Worm (Caenorhabditis elegans) whole organism, young adult: ENCODE results near the gene B0222.1.

Experiments
- B0336.3 ChIP-seq: fragments of 200-800 bp; sonication (Bioruptor generic); IDR thresholded peaks from 2 replicates; pipeline ENCODE4 v1.3.6; 2022; ENCODE audit warnings: missing genetic modification characterization, missing compliant biosample characterization
- F57A8.1 ChIP-seq: fragments of 200-800 bp; sonication (Bioruptor generic); optimal IDR thresholded peaks from 2 replicates; lab custom pipeline; 2018; ENCODE audit warnings: mild to moderate bottlenecking, missing genetic modification characterization, moderate library complexity, missing compliant biosample characterization
- K12H6.12 ChIP-seq: fragments of 200-800 bp; sonication (Bioruptor generic); optimal IDR thresholded peaks from 2 replicates; lab custom pipeline; 2018; ENCODE audit warnings: mild to moderate bottlenecking, missing genetic modification characterization, missing compliant biosample characterization
- Y95B8A.8 ChIP-seq: fragments of 200-800 bp; sonication (Bioruptor generic); IDR thresholded peaks from 2 replicates; pipeline ENCODE4 v1.3.6; 2022; ENCODE audit warnings: missing genetic modification reagents, missing genetic modification characterization, missing compliant biosample characterization
- ama-1 ChIP-seq, 3 experiments: fragments of 150-350 bp in 1 of 3; sonication (generic microtip) in 2 of 3; optimal IDR thresholded peaks; 2 replicates each; lab custom pipeline; 2014 to 2018; ENCODE audit warnings: missing biosample characterization in 2 of 3, missing genetic modification characterization in 2 of 3, missing genetic modification reagents in 2 of 3
- attf-5 ChIP-seq: fragments of 200-800 bp; sonication (Bioruptor generic); optimal IDR thresholded peaks from 2 replicates; lab custom pipeline; 2018; ENCODE audit warnings: mild to moderate bottlenecking, missing genetic modification characterization, missing compliant biosample characterization
- cebp-1 ChIP-seq, 2 experiments: fragments of 200-800 bp in 1 of 2; sonication (Bioruptor generic) in 1 of 2; sonication (generic microtip) in 1 of 2; IDR thresholded peaks in 1 of 2; optimal IDR thresholded peaks in 1 of 2; 2 replicates each; pipeline versions ENCODE4 v1.3.6 to Lab custom; 2017 to 2022; ENCODE audit warnings: missing compliant biosample characterization in 2 of 2, missing genetic modification characterization in 2 of 2, mild to moderate bottlenecking in 1 of 2, missing genetic modification reagents in 1 of 2, moderate library complexity in 1 of 2
- ceh-27 ChIP-seq: fragments of 200-800 bp; sonication (Bioruptor generic); optimal IDR thresholded peaks from 2 replicates; lab custom pipeline; 2018; ENCODE audit warnings: mild to moderate bottlenecking, missing genetic modification characterization, moderate library complexity, missing compliant biosample characterization
- chd-7 ChIP-seq: sonication (generic microtip); optimal IDR thresholded peaks from 2 replicates; lab custom pipeline; 2016; ENCODE audit warnings: mild to moderate bottlenecking, missing genetic modification characterization, moderate library complexity, missing compliant biosample characterization
- egrh-3 ChIP-seq: fragments of 200-800 bp; sonication (Bioruptor generic); IDR thresholded peaks from 2 replicates; pipeline ENCODE4 v1.3.6; 2022; ENCODE audit warnings: missing genetic modification reagents, missing genetic modification characterization, missing compliant biosample characterization
- hmg-1.2 ChIP-seq: fragments of 200-800 bp; sonication (Bioruptor generic); IDR thresholded peaks from 2 replicates; pipeline ENCODE4 v1.3.6; 2022; ENCODE audit warnings: missing genetic modification reagents, missing genetic modification characterization, missing compliant biosample characterization
- hmg-20 ChIP-seq: fragments of 200-800 bp; sonication (Bioruptor generic); IDR thresholded peaks from 2 replicates; pipeline ENCODE4 v1.3.6; 2022; ENCODE audit warnings: missing genetic modification reagents, missing genetic modification characterization, missing compliant biosample characterization
- let-526 ChIP-seq: fragments of 200-800 bp; sonication (Bioruptor generic); IDR thresholded peaks from 2 replicates; pipeline ENCODE4 v1.3.6; 2022; ENCODE audit warnings: missing genetic modification reagents, missing genetic modification characterization, missing compliant biosample characterization
- let-607 ChIP-seq, 2 experiments: fragments of 200-800 bp in 1 of 2; sonication (Bioruptor generic) in 1 of 2; sonication (generic microtip) in 1 of 2; optimal IDR thresholded peaks; 2 replicates each; lab custom pipeline; 2016 to 2018; ENCODE audit warnings: mild to moderate bottlenecking in 2 of 2, missing compliant biosample characterization in 2 of 2, missing genetic modification characterization in 2 of 2, moderate library complexity in 2 of 2, missing genotype in 1 of 2
- lin-35 ChIP-seq, 3 experiments: fragments of 150-350 bp in 2 of 3; sonication (generic microtip) in 1 of 3; optimal IDR thresholded peaks; 2 replicates each; lab custom pipeline; 2014 to 2018; ENCODE audit warnings: missing biosample characterization in 3 of 3, missing genetic modification characterization in 3 of 3, missing genetic modification reagents in 3 of 3
- madf-3 ChIP-seq: fragments of 200-800 bp; sonication (Bioruptor generic); IDR thresholded peaks from 2 replicates; pipeline ENCODE4 v1.3.6; 2022; ENCODE audit warnings: missing genetic modification reagents, missing genetic modification characterization, missing compliant biosample characterization
- mel-28 ChIP-seq: sonication (generic microtip); optimal IDR thresholded peaks from 2 replicates; lab custom pipeline; 2016; ENCODE audit warnings: borderline replicate concordance, mild to moderate bottlenecking, missing genetic modification characterization, missing compliant biosample characterization
- nhr-80 ChIP-seq: sonication (generic microtip); optimal IDR thresholded peaks from 2 replicates; lab custom pipeline; 2016; ENCODE audit warnings: missing genetic modification characterization, missing compliant biosample characterization
- rcor-1 ChIP-seq: fragments of 200-800 bp; sonication (Bioruptor generic); IDR thresholded peaks from 2 replicates; pipeline ENCODE4 v1.3.6; 2022; ENCODE audit warnings: missing genetic modification reagents, missing genetic modification characterization, missing compliant biosample characterization
- rec-8 ChIP-seq, 2 experiments: sonication (generic microtip); optimal IDR thresholded peaks; 2 replicates each; lab custom pipeline; 2016; ENCODE audit warnings: mild to moderate bottlenecking in 2 of 2, missing genetic modification characterization in 2 of 2, missing genetic modification reagents in 2 of 2, missing genotype in 2 of 2, missing biosample characterization in 1 of 2, missing compliant biosample characterization in 1 of 2, moderate library complexity in 1 of 2
- snpc-4 ChIP-seq, 5 experiments: fragments of 150-350 bp in 1 of 5; sonication (generic microtip) in 4 of 5; optimal IDR thresholded peaks; 2 replicates each; lab custom pipeline; 2014 to 2018; ENCODE audit warnings: missing genetic modification characterization in 5 of 5, missing biosample characterization in 3 of 5, antibody characterized with exemption in 2 of 5, mild to moderate bottlenecking in 2 of 5, missing compliant biosample characterization in 2 of 5, missing genotype in 2 of 5, moderate library complexity in 2 of 5, missing genetic modification reagents in 1 of 5
- sptf-2 ChIP-seq: fragments of 200-800 bp; sonication (Bioruptor generic); optimal IDR thresholded peaks from 2 replicates; lab custom pipeline; 2018; ENCODE audit warnings: mild to moderate bottlenecking, missing genetic modification characterization, missing compliant biosample characterization
- tbp1 ChIP-seq: fragments of 200-800 bp; sonication (Bioruptor generic); optimal IDR thresholded peaks from 2 replicates; lab custom pipeline; 2018; ENCODE audit warnings: mild to moderate bottlenecking, missing genetic modification characterization, missing compliant biosample characterization
- tlf-1 ChIP-seq: fragments of 200-800 bp; sonication (Bioruptor generic); optimal IDR thresholded peaks from 2 replicates; lab custom pipeline; 2018; ENCODE audit warnings: mild to moderate bottlenecking, missing genetic modification characterization, missing compliant biosample characterization
- ztf-26 ChIP-seq: sonication (generic microtip); optimal IDR thresholded peaks from 2 replicates; lab custom pipeline; 2017; ENCODE audit warnings: missing genetic modification characterization, missing compliant biosample characterization

The B0222.1 gene

ce11 chrV:9090824-9091798 is 42.9 kb upstream of the B0222.1 start (continued):
- TF ChIP-seq hmg-1.2: peak; percentile 53
- TF ChIP-seq hmg-20: peak; percentile 11; the same call in 1 of the 2 replicates
- TF ChIP-seq, all 124 proteins: peak for 21; not testable (repeated sequence) for 103

- peak; percentile 9 for TF ChIP-seq ceh-27
- TF ChIP-seq ama-1 (optimal IDR thresholded peaks at IDR 0.05; lab: Kevin White, UChicago): no peak
- no peak for TF ChIP-seq ama-1 (GFP tag; optimal IDR thresholded peaks at IDR 0.05; lab: Kevin White, UChicago)
Observed at ce11 chrV:9092209-9092608, 41.8 kb upstream of the B0222.1 start, which contains the start of gene T27E4.1. T27E4.1 (plus strand) TSS chrV:9092345.

- peak; percentile 50 for TF ChIP-seq attf-5 (GFP tag; lab: Kevin White, UChicago)
- no peak for TF ChIP-seq egrh-3 (GFP tag; lab: Robert Waterston, UW)
- TF ChIP-seq let-607 (tag; optimal IDR thresholded peaks at IDR 0.05; lab: Kevin White, UChicago): peak in 1 of 2 experiments; percentile 6
- TF ChIP-seq B0336.3 (GFP tag; lab: Robert Waterston, UW): 0 out of 2 replicates have a peak, but pooled peaks have one; percentile 18
- peak; percentile 44 for TF ChIP-seq K12H6.12 (tag; lab: Kevin White, UChicago)
- TF ChIP-seq rcor-1 (GFP tag; lab: Robert Waterston, UW): 0 out of 2 replicates have a peak, but pooled peaks have one; percentile 12
- peak; percentile 27 for TF ChIP-seq tlf-1 (GFP tag; lab: Kevin White, UChicago)
- no peak for TF ChIP-seq madf-3
- no peak for TF ChIP-seq snpc-4 (GFP tag; optimal IDR thresholded peaks at IDR 0.05; lab: Kevin White, UChicago)
- peak in 1 of 4 experiments; percentile 18 for TF ChIP-seq snpc-4 (tag; optimal IDR thresholded peaks at IDR 0.05; lab: Kevin White, UChicago)
- peak; percentile 33 for TF ChIP-seq chd-7 (tag; lab: Kevin White, UChicago)
- TF ChIP-seq cebp-1 (GFP tag; IDR thresholded peaks at IDR 0.05; lab: Robert Waterston, UW): no peak
- peak; percentile 66 for TF ChIP-seq cebp-1 (tag; optimal IDR thresholded peaks at IDR 0.05; lab: Kevin White, UChicago)
- TF ChIP-seq hmg-1.2: peak; percentile 25; the same call in 1 of the 2 replicates
- peak; percentile 46 for TF ChIP-seq nhr-80 (tag; lab: Kevin White, UChicago)
- peak; percentile 41; the same call in 1 of the 2 replicates for TF ChIP-seq let-526 (GFP tag; lab: Robert Waterston, UW)
- TF ChIP-seq Y95B8A.8 (GFP tag; lab: Robert Waterston, UW): no peak
- TF ChIP-seq tbp1: peak; percentile 47
- no peak for TF ChIP-seq ztf-26
Observed at ce11 chrV:9094060-9094628, 39.9 kb upstream of the B0222.1 start.

DNA sequence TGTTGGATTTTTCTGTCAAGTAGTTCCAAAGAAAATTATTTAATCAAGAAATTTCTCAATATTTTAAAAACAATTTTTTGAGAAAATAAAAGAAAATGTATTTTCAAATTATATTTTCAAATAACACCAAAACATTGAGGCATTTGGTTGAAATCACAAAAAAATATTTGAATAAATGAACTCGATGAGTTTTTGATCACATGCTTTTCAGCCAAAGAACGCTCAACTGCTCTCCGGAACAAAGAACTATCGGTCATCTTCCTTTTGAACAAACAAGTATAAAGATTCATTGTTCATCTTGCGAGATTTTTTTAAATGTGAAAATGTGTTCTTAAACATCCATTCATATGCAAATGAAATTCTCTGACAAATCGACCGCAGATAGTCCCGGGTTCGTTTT is 39.1 kb upstream of the B0222.1 start:
- TF ChIP-seq rec-8 (tag; optimal IDR thresholded peaks at IDR 0.05; lab: Kevin White, UChicago) (no peak), mel-28 (tag; lab: Kevin White, UChicago) (no peak), sptf-2 (no peak), lin-35 (GFP tag; optimal IDR thresholded peaks at IDR 0.05; lab: Kevin White, UChicago) (peak in 1 of 3 experiments; percentile 1), F57A8.1 (GFP tag; lab: Kevin White, UChicago) (no peak)
